Worm (Caenorhabditis elegans) whole organism, young adult: ENCODE data around the gene pqn-16.

ENCODE experiments used
- B0035.1 ChIP-seq: sonication (generic microtip); optimal IDR thresholded peaks from 2 replicates; lab custom pipeline; 2016; ENCODE audit warnings: missing genetic modification characterization, mild to moderate bottlenecking, missing compliant biosample characterization, missing genotype, missing genetic modification reagents
- D2030.7 ChIP-seq: fragments of 200-800 bp; sonication (Bioruptor generic); IDR thresholded peaks from 2 replicates; pipeline ENCODE4 v1.3.6; 2022; ENCODE audit warnings: missing genetic modification reagents, missing genetic modification characterization, missing compliant biosample characterization
- F39B2.1 ChIP-seq: fragments of 200-800 bp; sonication (Bioruptor generic); IDR thresholded peaks from 2 replicates; pipeline ENCODE4 v1.3.6; 2022; ENCODE audit warnings: missing genetic modification reagents, missing genetic modification characterization, missing compliant biosample characterization
- F52B5.7 ChIP-seq: sonication (generic microtip); optimal IDR thresholded peaks from 2 replicates; lab custom pipeline; 2016; ENCODE audit warnings: mild to moderate bottlenecking, missing genetic modification characterization, missing compliant biosample characterization
- F55B11.4 ChIP-seq: sonication (generic microtip); optimal IDR thresholded peaks from 2 replicates; lab custom pipeline; 2016; ENCODE audit warnings: missing compliant biosample characterization, missing genetic modification characterization, borderline replicate concordance; ENCODE audit not compliant: insufficient read depth
- T26A5.8 ChIP-seq: sonication (generic microtip); optimal IDR thresholded peaks from 2 replicates; lab custom pipeline; 2016; ENCODE audit warnings: missing genetic modification characterization, missing compliant biosample characterization
- Y67H2A.10 ChIP-seq: fragments of 200-800 bp; sonication (Bioruptor generic); conservative IDR thresholded peaks from 2 replicates; pipeline ENCODE4 v1.3.6; 2022; ENCODE audit warnings: missing genetic modification reagents, missing genetic modification characterization, missing compliant biosample characterization
- Y95B8A.8 ChIP-seq: fragments of 200-800 bp; sonication (Bioruptor generic); IDR thresholded peaks from 2 replicates; pipeline ENCODE4 v1.3.6; 2022; ENCODE audit warnings: missing genetic modification reagents, missing genetic modification characterization, missing compliant biosample characterization
- akir-1 ChIP-seq: fragments of 200-800 bp; sonication (Bioruptor generic); optimal IDR thresholded peaks from 2 replicates; lab custom pipeline; 2018; ENCODE audit warnings: mild to moderate bottlenecking, missing genetic modification characterization, moderate library complexity, missing compliant biosample characterization
- atf-7 ChIP-seq: sonication (generic microtip); optimal IDR thresholded peaks from 2 replicates; lab custom pipeline; 2017; ENCODE audit warnings: mild to moderate bottlenecking, missing genetic modification characterization, missing compliant biosample characterization
- attf-3 ChIP-seq: fragments of 200-800 bp; sonication (Bioruptor generic); conservative IDR thresholded peaks from 2 replicates; pipeline ENCODE4 v1.3.6; 2022; ENCODE audit warnings: missing genetic modification reagents, missing genetic modification characterization, missing compliant biosample characterization
- bed-1 ChIP-seq: fragments of 200-800 bp; sonication (Bioruptor generic); IDR thresholded peaks from 2 replicates; pipeline ENCODE4 v1.3.6; 2022; ENCODE audit warnings: missing genetic modification reagents, missing genetic modification characterization, missing compliant biosample characterization
- bed-2 ChIP-seq: fragments of 200-800 bp; sonication (Bioruptor generic); IDR thresholded peaks from 2 replicates; pipeline ENCODE4 v1.3.6; 2022; ENCODE audit warnings: missing genetic modification reagents, missing genetic modification characterization, missing compliant biosample characterization
- ceh-100 ChIP-seq: fragments of 200-800 bp; sonication (Bioruptor generic); IDR thresholded peaks from 2 replicates; pipeline ENCODE4 v1.3.6; 2022; ENCODE audit warnings: missing genetic modification reagents, missing genetic modification characterization, missing compliant biosample characterization
- dox-1 ChIP-seq: fragments of 200-800 bp; sonication (Bioruptor generic); IDR thresholded peaks from 2 replicates; pipeline ENCODE4 v1.3.6; 2022; ENCODE audit warnings: missing genetic modification reagents, missing genetic modification characterization, missing compliant biosample characterization
- dpff-1 ChIP-seq: sonication (generic microtip); optimal IDR thresholded peaks from 2 replicates; lab custom pipeline; 2017; ENCODE audit warnings: mild to moderate bottlenecking, missing genetic modification characterization, missing compliant biosample characterization
- egl-18 ChIP-seq: fragments of 200-800 bp; sonication (Bioruptor generic); IDR thresholded peaks from 2 replicates; pipeline ENCODE4 v1.3.6; 2022; ENCODE audit warnings: missing genetic modification reagents, missing genetic modification characterization, missing compliant biosample characterization
- ets-4 ChIP-seq: fragments of 200-800 bp; sonication (Bioruptor generic); optimal IDR thresholded peaks from 2 replicates; lab custom pipeline; 2018; ENCODE audit warnings: mild to moderate bottlenecking, missing genetic modification characterization, missing compliant biosample characterization
- fkh-3 ChIP-seq: sonication (generic microtip); optimal IDR thresholded peaks from 2 replicates; lab custom pipeline; 2016; ENCODE audit warnings: mild to moderate bottlenecking, missing genetic modification characterization, missing compliant biosample characterization
- gei-17 ChIP-seq: fragments of 200-800 bp; sonication (Bioruptor generic); optimal IDR thresholded peaks from 2 replicates; lab custom pipeline; 2018; ENCODE audit warnings: mild to moderate bottlenecking, missing genetic modification characterization, missing compliant biosample characterization
- hlh-26 ChIP-seq: fragments of 200-800 bp; sonication (Bioruptor generic); conservative IDR thresholded peaks from 2 replicates; pipeline ENCODE4 v1.3.6; 2022; ENCODE audit warnings: missing genetic modification reagents, missing genetic modification characterization, missing compliant biosample characterization
- hmg-1.2 ChIP-seq: fragments of 200-800 bp; sonication (Bioruptor generic); IDR thresholded peaks from 2 replicates; pipeline ENCODE4 v1.3.6; 2022; ENCODE audit warnings: missing genetic modification reagents, missing genetic modification characterization, missing compliant biosample characterization
- hrde-1 ChIP-seq: sonication (generic microtip); optimal IDR thresholded peaks from 2 replicates; lab custom pipeline; 2016; ENCODE audit warnings: missing genetic modification characterization, mild to moderate bottlenecking, missing compliant biosample characterization, moderate library complexity, missing genotype, missing genetic modification reagents, borderline replicate concordance
- hsf-1 ChIP-seq: fragments of 200-800 bp; sonication (Bioruptor generic); IDR thresholded peaks from 2 replicates; pipeline ENCODE4 v1.3.6; 2022; ENCODE audit warnings: missing genetic modification reagents, missing genetic modification characterization, missing compliant biosample characterization
- let-607 ChIP-seq, 2 experiments: fragments of 200-800 bp in 1 of 2; sonication (Bioruptor generic) in 1 of 2; sonication (generic microtip) in 1 of 2; optimal IDR thresholded peaks; 2 replicates each; lab custom pipeline; 2016 to 2018; ENCODE audit warnings: mild to moderate bottlenecking in 2 of 2, missing compliant biosample characterization in 2 of 2, missing genetic modification characterization in 2 of 2, moderate library complexity in 2 of 2, missing genotype in 1 of 2
- lin-26 ChIP-seq: fragments of 200-800 bp; sonication (Bioruptor generic); IDR thresholded peaks from 2 replicates; pipeline ENCODE4 v1.3.6; 2022; ENCODE audit warnings: missing genetic modification reagents, missing genetic modification characterization, missing compliant biosample characterization
- lin-35 ChIP-seq, 3 experiments: fragments of 150-350 bp in 2 of 3; sonication (generic microtip) in 1 of 3; optimal IDR thresholded peaks; 2 replicates each; lab custom pipeline; 2014 to 2018; ENCODE audit warnings: missing biosample characterization in 3 of 3, missing genetic modification characterization in 3 of 3, missing genetic modification reagents in 3 of 3
- lin-40 ChIP-seq: sonication (generic microtip); optimal IDR thresholded peaks from 2 replicates; lab custom pipeline; 2016; ENCODE audit warnings: missing genetic modification characterization, mild to moderate bottlenecking, missing compliant biosample characterization, missing genotype, missing genetic modification reagents
- madf-3 ChIP-seq: fragments of 200-800 bp; sonication (Bioruptor generic); IDR thresholded peaks from 2 replicates; pipeline ENCODE4 v1.3.6; 2022; ENCODE audit warnings: missing genetic modification reagents, missing genetic modification characterization, missing compliant biosample characterization
- mxl-1 ChIP-seq: sonication (generic microtip); optimal IDR thresholded peaks from 2 replicates; lab custom pipeline; 2016; ENCODE audit warnings: missing genetic modification characterization, missing compliant biosample characterization
- nfyb-1 ChIP-seq: fragments of 200-800 bp; sonication (Bioruptor generic); IDR thresholded peaks from 2 replicates; pipeline ENCODE4 v1.3.6; 2022; ENCODE audit warnings: missing genetic modification reagents, missing genetic modification characterization, missing compliant biosample characterization
- nhr-120 ChIP-seq: fragments of 200-800 bp; sonication (Bioruptor generic); IDR thresholded peaks from 2 replicates; pipeline ENCODE4 v1.3.6; 2022; ENCODE audit warnings: missing genetic modification characterization, missing compliant biosample characterization
- nhr-80 ChIP-seq: sonication (generic microtip); optimal IDR thresholded peaks from 2 replicates; lab custom pipeline; 2016; ENCODE audit warnings: missing genetic modification characterization, missing compliant biosample characterization
- pbrm-1 ChIP-seq: fragments of 200-800 bp; sonication (Bioruptor generic); IDR thresholded peaks from 2 replicates; pipeline ENCODE4 v1.3.6; 2022; ENCODE audit warnings: missing genetic modification reagents, missing genetic modification characterization, missing compliant biosample characterization
- snpc-3.4 ChIP-seq: sonication (generic microtip); optimal IDR thresholded peaks from 2 replicates; lab custom pipeline; 2017; ENCODE audit warnings: missing genetic modification characterization, mild to moderate bottlenecking, missing compliant biosample characterization, antibody characterized with exemption, moderate library complexity, missing genotype, missing genetic modification reagents
- tbp1 ChIP-seq: fragments of 200-800 bp; sonication (Bioruptor generic); optimal IDR thresholded peaks from 2 replicates; lab custom pipeline; 2018; ENCODE audit warnings: mild to moderate bottlenecking, missing genetic modification characterization, missing compliant biosample characterization
- unc-62 ChIP-seq: fragments of 150-350 bp; optimal IDR thresholded peaks from 2 replicates; lab custom pipeline; 2014; ENCODE audit warnings: missing biosample characterization, missing genetic modification reagents, missing genetic modification characterization
- ztf-18 ChIP-seq: sonication (generic microtip); optimal IDR thresholded peaks from 2 replicates; lab custom pipeline; 2016; ENCODE audit warnings: missing genotype, mild to moderate bottlenecking, missing genetic modification characterization, missing compliant biosample characterization
- ztf-26 ChIP-seq: sonication (generic microtip); optimal IDR thresholded peaks from 2 replicates; lab custom pipeline; 2017; ENCODE audit warnings: missing genetic modification characterization, missing compliant biosample characterization

Gene pqn-16

ce11 chrV:9146196-9146595 lies 27.7 kb upstream of the pqn-16 start:
- TF ChIP-seq tbp1 (GFP tag; lab: Kevin White, UChicago) (no peak), lin-35 (GFP tag; optimal IDR thresholded peaks at IDR 0.05; lab: Kevin White, UChicago) (no peak), atf-7 (tag; lab: Kevin White, UChicago) (no peak), nhr-80 (tag; lab: Kevin White, UChicago) (peak; percentile 70), egl-18 (GFP tag; lab: Robert Waterston, UW) (no peak), ztf-18 (no peak)

ce11 chrV:9146849-9147557 lies 26.9 kb upstream of the pqn-16 start, which contains the start of gene spl-2:
Gene spl-2, minus strand, starts transcription at chrV:9146899.
- no peak for TF ChIP-seq F39B2.1 (GFP tag; lab: Robert Waterston, UW)
- TF ChIP-seq atf-7 (tag; lab: Kevin White, UChicago), result no peak
- TF ChIP-seq hmg-1.2 (GFP tag; lab: Robert Waterston, UW), result peak; percentile 33; the same call in 1 of the 2 replicates
- TF ChIP-seq nhr-120, result no peak

ce11 chrV:9148151-9148550 lies 25.7 kb upstream of the pqn-16 start:
- TF ChIP-seq dpff-1 (tag; lab: Kevin White, UChicago), result no peak
- no peak for TF ChIP-seq unc-62 (GFP tag; lab: Kevin White, UChicago)
- TF ChIP-seq pbrm-1 (GFP tag; lab: Robert Waterston, UW), result no peak
- no peak for TF ChIP-seq fkh-3 (tag; lab: Kevin White, UChicago)
- no peak for TF ChIP-seq D2030.7 (GFP tag; lab: Robert Waterston, UW)
- no peak for TF ChIP-seq bed-1 (GFP tag; lab: Robert Waterston, UW)
- no peak for TF ChIP-seq T26A5.8 (tag; lab: Kevin White, UChicago)
- no peak for TF ChIP-seq ets-4
- no peak for TF ChIP-seq Y95B8A.8 (GFP tag; lab: Robert Waterston, UW)
- TF ChIP-seq egl-18 (GFP tag; lab: Robert Waterston, UW), result no peak
- TF ChIP-seq F39B2.1 (GFP tag; lab: Robert Waterston, UW), result no peak
- no peak for TF ChIP-seq Y67H2A.10 (GFP tag; lab: Robert Waterston, UW)
- TF ChIP-seq B0035.1 (tag; lab: Kevin White, UChicago), result no peak
- no peak for TF ChIP-seq dox-1 (GFP tag; lab: Robert Waterston, UW)
- TF ChIP-seq attf-3, result no peak

- TF ChIP-seq F55B11.4 (tag; lab: Kevin White, UChicago), result no peak
- TF ChIP-seq lin-26, result no peak
- TF ChIP-seq egl-18 (GFP tag; lab: Robert Waterston, UW), result no peak
- TF ChIP-seq madf-3 (GFP tag; lab: Robert Waterston, UW), result no peak
- TF ChIP-seq hsf-1 (GFP tag; lab: Robert Waterston, UW), result no peak
- no peak for TF ChIP-seq snpc-3.4 (tag; lab: Kevin White, UChicago)
- no peak for TF ChIP-seq let-607 (tag; optimal IDR thresholded peaks at IDR 0.05; lab: Kevin White, UChicago)
- no peak for TF ChIP-seq lin-40 (tag; lab: Kevin White, UChicago)
- TF ChIP-seq akir-1 (GFP tag; lab: Kevin White, UChicago), result no peak
- TF ChIP-seq gei-17, result no peak
- no peak for TF ChIP-seq ceh-100 (GFP tag; lab: Robert Waterston, UW)
- no peak for TF ChIP-seq nhr-80 (tag; lab: Kevin White, UChicago)
- TF ChIP-seq hlh-26, result no peak
- TF ChIP-seq ztf-26 (tag; lab: Kevin White, UChicago), result no peak
- no peak for TF ChIP-seq mxl-1 (tag; lab: Kevin White, UChicago)
- TF ChIP-seq hrde-1 (tag; lab: Kevin White, UChicago), result no peak
- no peak for TF ChIP-seq F52B5.7
- TF ChIP-seq nfyb-1, result no peak
- no peak for TF ChIP-seq bed-2 (GFP tag; lab: Robert Waterston, UW)
Observed at ce11 chrV:9152339-9152738, 21.6 kb upstream of the pqn-16 start.
